Fruit fly (Drosophila melanogaster) whole organism, embryonic: ENCODE data around the gene CG46439.

Source experiments
- B-H1 ChIP-seq: fragments of 200-800 bp; sonication (Bioruptor generic); IDR thresholded peaks from 3 replicates; pipeline ENCODE4 v1.3.6; 2022; ENCODE audit warnings: missing biosample characterization, missing genetic modification characterization
- CG10543 ChIP-seq: fragments of 200-800 bp; sonication (Bioruptor generic); optimal IDR thresholded peaks from 3 replicates; lab custom pipeline; 2017; ENCODE audit warnings: missing biosample characterization, mild to moderate bottlenecking, missing genetic modification characterization, moderate library complexity
- CG12071 ChIP-seq: fragments of 200-800 bp; sonication (Bioruptor generic); optimal IDR thresholded peaks from 3 replicates; lab custom pipeline; 2018; ENCODE audit warnings: missing biosample characterization, mild to moderate bottlenecking, missing genetic modification characterization
- CG12769 ChIP-seq: fragments of 200-800 bp; sonication (Bioruptor generic); optimal IDR thresholded peaks from 2 replicates; lab custom pipeline; 2019; ENCODE audit warnings: missing biosample characterization, mild to moderate bottlenecking, missing genetic modification characterization, moderate library complexity
- CG14965 ChIP-seq: fragments of 200-800 bp; sonication (Bioruptor generic); optimal IDR thresholded peaks from 2 replicates; lab custom pipeline; 2016; ENCODE audit warnings: missing biosample characterization, missing genetic modification characterization, borderline replicate concordance
- CG16815 ChIP-seq: fragments of 200-800 bp; sonication (Bioruptor generic); optimal IDR thresholded peaks from 3 replicates; lab custom pipeline; 2017; ENCODE audit warnings: missing biosample characterization, mild to moderate bottlenecking, missing genetic modification characterization
- CG16863 ChIP-seq: fragments of 200-800 bp; sonication (Bioruptor generic); optimal IDR thresholded peaks from 3 replicates; lab custom pipeline; 2016; ENCODE audit warnings: missing biosample characterization, missing genetic modification characterization
- CG17829 ChIP-seq: fragments of 200-800 bp; optimal IDR thresholded peaks from 2 replicates; lab custom pipeline; 2019; ENCODE audit warnings: missing biosample characterization, mild to moderate bottlenecking, missing genetic modification characterization, moderate library complexity
- CG2712 ChIP-seq: fragments of 200-800 bp; optimal IDR thresholded peaks from 3 replicates; lab custom pipeline; 2019; ENCODE audit warnings: missing biosample characterization, mild to moderate bottlenecking, missing genetic modification characterization, moderate library complexity
- CG2875 ChIP-seq: fragments of 200-800 bp; sonication (Bioruptor generic); optimal IDR thresholded peaks from 2 replicates; lab custom pipeline; 2017; ENCODE audit warnings: missing biosample characterization, mild to moderate bottlenecking, missing genetic modification characterization, missing genetic modification reagents
- CG3163 ChIP-seq: fragments of 200-800 bp; sonication (Bioruptor generic); optimal IDR thresholded peaks from 3 replicates; lab custom pipeline; 2016; ENCODE audit warnings: missing biosample characterization, missing genetic modification characterization
- CG32532 ChIP-seq: fragments of 200-800 bp; sonication (Bioruptor generic); IDR thresholded peaks from 2 replicates; pipeline ENCODE4 v1.3.6; 2022; ENCODE audit warnings: missing biosample characterization, missing genetic modification characterization
- CG4360 ChIP-seq: fragments of 200-800 bp; sonication (Bioruptor generic); IDR thresholded peaks from 2 replicates; pipeline ENCODE4 v1.3.6; 2022; ENCODE audit warnings: missing biosample characterization, missing genetic modification characterization
- CG6272 ChIP-seq: fragments of 200-800 bp; sonication (Bioruptor generic); IDR thresholded peaks from 2 replicates; pipeline ENCODE4 v1.3.6; 2022; ENCODE audit warnings: missing biosample characterization, missing genetic modification characterization
- CG6791 ChIP-seq: fragments of 200-800 bp; sonication (Bioruptor generic); IDR thresholded peaks from 3 replicates; pipeline ENCODE4 v1.3.6; 2022; ENCODE audit warnings: missing biosample characterization, missing genetic modification characterization; ENCODE audit not compliant: partially characterized antibody
- CG7987 ChIP-seq: fragments of 200-800 bp; sonication (Bioruptor generic); optimal IDR thresholded peaks from 2 replicates; lab custom pipeline; 2018; ENCODE audit warnings: missing biosample characterization, mild to moderate bottlenecking, missing genetic modification characterization, moderate library complexity
- CG8765 ChIP-seq: fragments of 200-800 bp; sonication (Bioruptor generic); IDR thresholded peaks from 2 replicates; pipeline ENCODE4 v1.3.6; 2022; ENCODE audit warnings: missing biosample characterization, missing genetic modification characterization
- CG9727 ChIP-seq: fragments of 200-800 bp; sonication (Bioruptor generic); optimal IDR thresholded peaks from 3 replicates; lab custom pipeline; 2017; ENCODE audit warnings: missing biosample characterization, mild to moderate bottlenecking, missing genetic modification characterization
- Camta ChIP-seq: fragments of 200-800 bp; sonication (Bioruptor generic); optimal IDR thresholded peaks from 2 replicates; lab custom pipeline; 2016; ENCODE audit warnings: missing biosample characterization, missing genetic modification characterization
- Chrac-16 ChIP-seq: fragments of 200-800 bp; sonication (Bioruptor generic); optimal IDR thresholded peaks from 3 replicates; lab custom pipeline; 2016; ENCODE audit warnings: missing biosample characterization, missing genetic modification characterization
- Dip3 ChIP-seq: fragments of 200-800 bp; sonication (Bioruptor generic); optimal IDR thresholded peaks from 3 replicates; lab custom pipeline; 2016; ENCODE audit warnings: missing biosample characterization, missing genetic modification characterization
- Dref ChIP-seq: fragments of 200-800 bp; sonication (Bioruptor generic); IDR thresholded peaks from 2 replicates; pipeline ENCODE4 v1.3.6; 2022; ENCODE audit warnings: missing biosample characterization, missing genetic modification characterization
- Fer1 ChIP-seq: fragments of 200-800 bp; sonication (Bioruptor generic); optimal IDR thresholded peaks from 2 replicates; lab custom pipeline; 2017; ENCODE audit warnings: missing biosample characterization, mild to moderate bottlenecking, missing genetic modification characterization
- Hmr ChIP-seq: fragments of 200-800 bp; sonication (Bioruptor generic); optimal IDR thresholded peaks from 3 replicates; lab custom pipeline; 2017; ENCODE audit warnings: mild to moderate bottlenecking, missing biosample characterization, missing genetic modification reagents, missing genetic modification characterization
- Hmx ChIP-seq: fragments of 200-800 bp; sonication (Bioruptor generic); optimal IDR thresholded peaks from 2 replicates; lab custom pipeline; 2016; ENCODE audit warnings: missing biosample characterization, missing genetic modification characterization
- Lpt ChIP-seq: fragments of >200 bp; optimal IDR thresholded peaks from 2 replicates; lab custom pipeline; 2018; ENCODE audit warnings: missing biosample characterization, missing genetic modification characterization
- Myb ChIP-seq: fragments of 200-800 bp; sonication (Bioruptor generic); optimal IDR thresholded peaks from 2 replicates; lab custom pipeline; 2016; ENCODE audit warnings: missing biosample characterization, missing genetic modification characterization
- Nf-YB ChIP-seq: fragments of 200-800 bp; sonication (Bioruptor generic); optimal IDR thresholded peaks from 3 replicates; lab custom pipeline; 2019; ENCODE audit warnings: missing biosample characterization, mild to moderate bottlenecking, missing genetic modification characterization, moderate library complexity
- Oli ChIP-seq: fragments of 200-800 bp; sonication (Bioruptor generic); optimal IDR thresholded peaks from 2 replicates; lab custom pipeline; 2018; ENCODE audit warnings: missing biosample characterization, mild to moderate bottlenecking, missing genetic modification characterization, moderate library complexity
- Optix ChIP-seq: fragments of 200-800 bp; sonication (Bioruptor generic); IDR thresholded peaks from 3 replicates; pipeline ENCODE4 v1.3.6; 2022; ENCODE audit warnings: missing biosample characterization, missing genetic modification characterization
- Ssrp ChIP-seq: fragments of 200-800 bp; sonication (Bioruptor generic); optimal IDR thresholded peaks from 2 replicates; lab custom pipeline; 2018; ENCODE audit warnings: missing biosample characterization, mild to moderate bottlenecking, missing genetic modification characterization, moderate library complexity
- Stat92E ChIP-seq, 3 experiments: fragments of >200 bp in 2 of 3; fragments of 200-800 bp in 1 of 3; sonication (Bioruptor generic) in 1 of 3; optimal IDR thresholded peaks; 2 replicates each; lab custom pipeline; 2017 to 2019; ENCODE audit warnings: missing biosample characterization in 3 of 3, missing genetic modification characterization in 3 of 3, mild to moderate bottlenecking in 1 of 3, moderate library complexity in 1 of 3
- Usf ChIP-seq: fragments of 200-800 bp; sonication (Bioruptor generic); optimal IDR thresholded peaks from 2 replicates; lab custom pipeline; 2017; ENCODE audit warnings: missing genotype, missing biosample characterization, missing genetic modification characterization
- abd-A ChIP-seq: fragments of 200-800 bp; sonication (Bioruptor generic); optimal IDR thresholded peaks from 3 replicates; lab custom pipeline; 2019; ENCODE audit warnings: missing biosample characterization, mild to moderate bottlenecking, missing genetic modification characterization, moderate library complexity
- corto ChIP-seq: fragments of 200-800 bp; sonication (Bioruptor generic); optimal IDR thresholded peaks from 2 replicates; lab custom pipeline; 2016; ENCODE audit warnings: missing biosample characterization, mild to moderate bottlenecking, missing genetic modification characterization, moderate library complexity
- crc ChIP-seq: fragments of 200-800 bp; sonication (Bioruptor generic); optimal IDR thresholded peaks from 2 replicates; lab custom pipeline; 2016; ENCODE audit warnings: missing biosample characterization, missing genetic modification characterization
- dmrt11E ChIP-seq: fragments of 200-800 bp; sonication (Bioruptor generic); optimal IDR thresholded peaks from 3 replicates; lab custom pipeline; 2018; ENCODE audit warnings: missing biosample characterization, mild to moderate bottlenecking, missing genetic modification characterization, moderate library complexity
- dmrt99B ChIP-seq: fragments of 200-800 bp; sonication (Bioruptor generic); optimal IDR thresholded peaks from 2 replicates; lab custom pipeline; 2018; ENCODE audit warnings: missing biosample characterization, mild to moderate bottlenecking, missing genetic modification characterization, moderate library complexity
- emc ChIP-seq: fragments of 200-800 bp; sonication (Bioruptor generic); optimal IDR thresholded peaks from 2 replicates; lab custom pipeline; 2016; ENCODE audit warnings: missing biosample characterization, missing genetic modification characterization
- fu2 ChIP-seq: fragments of 200-800 bp; sonication (Bioruptor generic); optimal IDR thresholded peaks from 2 replicates; lab custom pipeline; 2016; ENCODE audit warnings: missing biosample characterization, missing genetic modification characterization
- gem ChIP-seq: fragments of 200-800 bp; sonication (Bioruptor generic); optimal IDR thresholded peaks from 2 replicates; lab custom pipeline; 2019; ENCODE audit warnings: missing biosample characterization, mild to moderate bottlenecking, missing genetic modification characterization, moderate library complexity
- gfzf ChIP-seq: fragments of 200-800 bp; sonication (Bioruptor generic); optimal IDR thresholded peaks from 2 replicates; lab custom pipeline; 2016; ENCODE audit warnings: missing biosample characterization, mild to moderate bottlenecking, missing genetic modification characterization, moderate library complexity
- gt ChIP-seq: fragments of 200-800 bp; sonication (Bioruptor generic); IDR thresholded peaks from 2 replicates; pipeline ENCODE4 v1.3.6; 2022; ENCODE audit warnings: missing biosample characterization, missing genetic modification characterization
- ham ChIP-seq: fragments of 200-800 bp; sonication (Bioruptor generic); IDR thresholded peaks from 2 replicates; pipeline ENCODE4 v1.3.6; 2022; ENCODE audit warnings: missing biosample characterization, missing genetic modification characterization
- lilli ChIP-seq: fragments of 200-800 bp; sonication (Bioruptor generic); optimal IDR thresholded peaks from 3 replicates; lab custom pipeline; 2016; ENCODE audit warnings: missing biosample characterization, missing genetic modification characterization
- maf-S ChIP-seq: fragments of 200-800 bp; sonication (Bioruptor generic); optimal IDR thresholded peaks from 2 replicates; lab custom pipeline; 2016; ENCODE audit warnings: missing biosample characterization, missing genetic modification characterization
- org-1 ChIP-seq: fragments of 200-800 bp; sonication (Bioruptor generic); optimal IDR thresholded peaks from 2 replicates; lab custom pipeline; 2017; ENCODE audit warnings: missing biosample characterization, missing genetic modification characterization
- p53 ChIP-seq: fragments of 200-800 bp; sonication (Bioruptor generic); optimal IDR thresholded peaks from 2 replicates; lab custom pipeline; 2016; ENCODE audit warnings: missing biosample characterization, missing genetic modification characterization
- sob ChIP-seq: fragments of 200-800 bp; sonication (Bioruptor generic); IDR thresholded peaks from 2 replicates; pipeline ENCODE4 v1.3.6; 2022; ENCODE audit warnings: missing biosample characterization, missing genetic modification characterization
- sr ChIP-seq: fragments of 200-800 bp; sonication (Bioruptor generic); IDR thresholded peaks from 3 replicates; pipeline ENCODE4 v1.3.6; 2022; ENCODE audit warnings: missing biosample characterization, missing genetic modification characterization
- trh ChIP-seq: fragments of 200-800 bp; sonication (Bioruptor generic); optimal IDR thresholded peaks from 2 replicates; lab custom pipeline; 2016; ENCODE audit warnings: missing biosample characterization, missing genetic modification characterization
- zfh1 ChIP-seq: fragments of 200-800 bp; sonication (Bioruptor generic); IDR thresholded peaks from 3 replicates; pipeline ENCODE4 v1.3.6; 2022; ENCODE audit warnings: missing biosample characterization, missing genetic modification characterization

CG46439 gene

DNA sequence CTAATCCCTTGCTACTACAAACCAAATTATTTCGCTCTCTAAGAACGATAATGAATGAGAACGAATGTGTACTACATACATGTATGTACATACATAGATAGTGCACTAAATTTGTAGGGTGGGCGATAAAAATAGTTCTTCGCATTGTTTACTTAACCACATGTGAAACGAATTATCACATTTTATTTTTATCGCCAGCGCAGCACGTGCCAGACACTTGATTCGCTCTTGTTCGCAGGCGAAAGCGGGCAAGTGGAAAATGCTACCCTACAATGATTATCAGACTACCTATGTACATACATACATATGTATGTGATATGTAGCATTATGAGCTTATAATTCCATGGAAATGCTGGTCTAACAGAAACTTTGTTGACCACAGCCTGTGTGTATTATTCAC, 10.2 kb downstream of the CG46439 start (continued):
- TF ChIP-seq Ssrp (tag; lab: Kevin White, UChicago) (no peak), gfzf (no peak), gem (tag; lab: Kevin White, UChicago) (no peak), Dref (no peak), trh (GFP tag; lab: Kevin White, UChicago) (no peak), sob (GFP tag; lab: Robert Waterston, UW) (no peak), gt (no peak), CG3163 (GFP tag; lab: Kevin White, UChicago) (no peak), CG16815 (GFP tag; lab: Kevin White, UChicago) (no peak), Myb (no peak), fu2 (GFP tag; lab: Kevin White, UChicago) (no peak), crc (GFP tag; lab: Kevin White, UChicago) (no peak), CG8765 (no peak), Chrac-16 (no peak), Fer1 (GFP tag; lab: Kevin White, UChicago) (peak; percentile 43), Oli (tag; lab: Kevin White, UChicago) (no peak), CG32532 (no peak), corto (GFP tag; lab: Kevin White, UChicago) (no peak), Nf-YB (GFP tag; lab: Kevin White, UChicago) (no peak), dmrt99B (tag; lab: Kevin White, UChicago) (no peak), CG12071 (peak; percentile 50), CG10543 (GFP tag; lab: Kevin White, UChicago) (no peak), CG17829 (tag; lab: Kevin White, UChicago) (no peak), CG16863 (no peak), CG6272 (no peak), Hmr (GFP tag; lab: Kevin White, UChicago) (no peak), B-H1 (GFP tag; lab: Robert Waterston, UW) (no peak), zfh1 (GFP tag; lab: Robert Waterston, UW) (no peak), maf-S (GFP tag; lab: Kevin White, UChicago) (no peak), Optix (GFP tag; lab: Robert Waterston, UW) (no peak), abd-A (tag; lab: Kevin White, UChicago) (no peak), lilli (GFP tag; lab: Kevin White, UChicago) (no peak), CG9727 (GFP tag; lab: Kevin White, UChicago) (no peak), emc (GFP tag; lab: Kevin White, UChicago) (no peak), CG2712 (no peak), CG12769 (tag; lab: Kevin White, UChicago) (no peak), ham (GFP tag; lab: Robert Waterston, UW) (no peak), sr (GFP tag; lab: Robert Waterston, UW) (no peak), Dip3 (GFP tag; lab: Kevin White, UChicago) (no peak), Lpt (GFP tag; lab: Kevin White, UChicago) (no peak), Camta (GFP tag; lab: Kevin White, UChicago) (no peak), Hmx (no peak), Stat92E (GFP tag; optimal IDR thresholded peaks at IDR 0.05; lab: Kevin White, UChicago) (no peak), CG7987 (GFP tag; lab: Kevin White, UChicago) (peak; percentile 35), p53 (no peak), org-1 (GFP tag; lab: Kevin White, UChicago) (no peak), dmrt11E (tag; lab: Kevin White, UChicago) (no peak), CG4360 (no peak), CG2875 (GFP tag; lab: Kevin White, UChicago) (no peak), CG6791 (GFP tag; lab: Robert Waterston, UW) (no peak), CG14965 (GFP tag; lab: Kevin White, UChicago) (no peak), Usf (no peak)
